Worm (Caenorhabditis elegans) whole organism, L3 larva: Measurements from ENCODE around the gene T08D10.4.

Experiments
- R02D3.7 ChIP-seq: fragments of 150-350 bp; optimal IDR thresholded peaks from 2 replicates; lab custom pipeline; 2014; ENCODE audit warnings: missing biosample characterization, missing genetic modification characterization
- ZK546.5 ChIP-seq: sonication (generic microtip); optimal IDR thresholded peaks from 2 replicates; lab custom pipeline; 2017; ENCODE audit warnings: missing biosample characterization, missing genetic modification characterization
- aly-2 ChIP-seq: fragments of 150-350 bp; optimal IDR thresholded peaks from 2 replicates; lab custom pipeline; 2014; ENCODE audit warnings: missing biosample characterization, missing genetic modification characterization
- ama-1 ChIP-seq: fragments of 150-350 bp; optimal IDR thresholded peaks from 2 replicates; lab custom pipeline; 2018
- ceh-82 ChIP-seq: fragments of 150-350 bp; optimal IDR thresholded peaks from 2 replicates; lab custom pipeline; 2014; ENCODE audit warnings: missing biosample characterization, missing genetic modification characterization
- ceh-9 ChIP-seq: sonication (generic microtip); optimal IDR thresholded peaks from 2 replicates; lab custom pipeline; 2018; ENCODE audit warnings: missing biosample characterization, missing genetic modification characterization
- daf-12 ChIP-seq: fragments of 150-350 bp; optimal IDR thresholded peaks from 2 replicates; lab custom pipeline; 2014; ENCODE audit warnings: missing biosample characterization, missing genetic modification reagents, missing genetic modification characterization
- egl-27 ChIP-seq: sonication (generic microtip); optimal IDR thresholded peaks from 4 replicates; lab custom pipeline; 2017; ENCODE audit warnings: missing biosample characterization, missing genetic modification reagents, missing genetic modification characterization
- egl-5 ChIP-seq: fragments of 150-350 bp; optimal IDR thresholded peaks from 2 replicates; lab custom pipeline; 2017; ENCODE audit warnings: missing biosample characterization, missing genetic modification reagents, missing genetic modification characterization, inconsistent platforms
- elt-2 ChIP-seq: sonication (generic microtip); optimal IDR thresholded peaks from 2 replicates; lab custom pipeline; 2016; ENCODE audit warnings: missing genetic modification reagents, mild to moderate bottlenecking, missing genetic modification characterization, missing compliant biosample characterization
- fos-1 ChIP-seq: fragments of 150-350 bp; optimal IDR thresholded peaks from 2 replicates; lab custom pipeline; 2014; ENCODE audit warnings: missing biosample characterization, missing genetic modification characterization
- hmg-11 ChIP-seq: sonication (generic microtip); optimal IDR thresholded peaks from 2 replicates; lab custom pipeline; 2016; ENCODE audit warnings: missing genetic modification characterization, missing compliant biosample characterization
- jun-1 ChIP-seq: fragments of 150-350 bp; optimal IDR thresholded peaks from 2 replicates; lab custom pipeline; 2014; ENCODE audit warnings: missing biosample characterization, missing genetic modification reagents, missing genetic modification characterization
- lin-15B ChIP-seq: fragments of 150-350 bp; optimal IDR thresholded peaks from 2 replicates; lab custom pipeline; 2014; ENCODE audit warnings: missing biosample characterization, missing genetic modification characterization
- lin-39 ChIP-seq: fragments of 150-350 bp; optimal IDR thresholded peaks from 2 replicates; lab custom pipeline; 2018; ENCODE audit warnings: missing biosample characterization, missing genetic modification reagents, missing genetic modification characterization
- lsy-12 ChIP-seq: sonication (generic microtip); optimal IDR thresholded peaks from 2 replicates; lab custom pipeline; 2016; ENCODE audit warnings: mild to moderate bottlenecking, missing genetic modification characterization, missing compliant biosample characterization
- mdl-1 ChIP-seq: fragments of 150-350 bp; optimal IDR thresholded peaks from 2 replicates; lab custom pipeline; 2014; ENCODE audit warnings: missing biosample characterization, missing genetic modification characterization
- mml-1 ChIP-seq: fragments of 150-350 bp; sonication (generic microtip); optimal IDR thresholded peaks from 3 replicates; lab custom pipeline; 2014; ENCODE audit warnings: missing biosample characterization, missing genetic modification characterization
- nfya-1 ChIP-seq: sonication (generic microtip); optimal IDR thresholded peaks from 2 replicates; lab custom pipeline; 2017; ENCODE audit warnings: missing genetic modification characterization, mild to moderate bottlenecking, missing compliant biosample characterization, antibody characterized with exemption, moderate library complexity; ENCODE audit not compliant: insufficient read depth
- nhr-11 ChIP-seq: fragments of 150-350 bp; optimal IDR thresholded peaks from 2 replicates; lab custom pipeline; 2014; ENCODE audit warnings: missing biosample characterization, missing genetic modification characterization
- nhr-12 ChIP-seq: fragments of 150-350 bp; optimal IDR thresholded peaks from 2 replicates; lab custom pipeline; 2014; ENCODE audit warnings: missing biosample characterization, missing genetic modification characterization
- nhr-23 ChIP-seq: fragments of 150-350 bp; optimal IDR thresholded peaks from 2 replicates; lab custom pipeline; 2014; ENCODE audit warnings: missing biosample characterization, missing genetic modification reagents, missing genetic modification characterization
- nhr-237 ChIP-seq: fragments of 150-350 bp; optimal IDR thresholded peaks from 2 replicates; lab custom pipeline; 2014; ENCODE audit warnings: missing biosample characterization, missing genetic modification characterization
- nhr-25 ChIP-seq: sonication (generic microtip); optimal IDR thresholded peaks from 2 replicates; lab custom pipeline; 2017; ENCODE audit warnings: missing biosample characterization, missing genetic modification characterization
- nhr-28 ChIP-seq: fragments of 150-350 bp; optimal IDR thresholded peaks from 2 replicates; lab custom pipeline; 2014; ENCODE audit warnings: missing biosample characterization, missing genetic modification characterization
- nhr-43 ChIP-seq: sonication (generic microtip); optimal IDR thresholded peaks from 2 replicates; lab custom pipeline; 2016; ENCODE audit warnings: mild to moderate bottlenecking, missing genetic modification characterization, missing compliant biosample characterization; ENCODE audit not compliant: poor library complexity, severe bottlenecking
- nhr-67 ChIP-seq: fragments of 150-350 bp; optimal IDR thresholded peaks from 2 replicates; lab custom pipeline; 2014; ENCODE audit warnings: missing biosample characterization, missing genetic modification characterization
- nhr-77 ChIP-seq: fragments of 150-350 bp; optimal IDR thresholded peaks from 2 replicates; lab custom pipeline; 2014; ENCODE audit warnings: missing biosample characterization, missing genetic modification characterization
- pha-4 ChIP-seq: fragments of 150-350 bp; optimal IDR thresholded peaks from 2 replicates; lab custom pipeline; 2014; ENCODE audit warnings: missing biosample characterization, missing genetic modification reagents, missing genetic modification characterization
- pqm-1 ChIP-seq: fragments of 150-350 bp; optimal IDR thresholded peaks from 2 replicates; lab custom pipeline; 2017; ENCODE audit warnings: missing biosample characterization, missing genetic modification characterization, inconsistent platforms
- sea-2 ChIP-seq: fragments of 150-350 bp; sonication (generic microtip); optimal IDR thresholded peaks from 4 replicates; lab custom pipeline; 2014; ENCODE audit warnings: missing biosample characterization, missing genetic modification reagents, missing genetic modification characterization
- snpc-4 ChIP-seq: fragments of 150-350 bp; optimal IDR thresholded peaks from 2 replicates; lab custom pipeline; 2014; ENCODE audit warnings: missing biosample characterization, missing genetic modification characterization
- tbx-2 ChIP-seq: sonication (generic microtip); optimal IDR thresholded peaks from 2 replicates; lab custom pipeline; 2016; ENCODE audit warnings: mild to moderate bottlenecking, missing genetic modification characterization, missing compliant biosample characterization
- unc-39 ChIP-seq: sonication (generic microtip); optimal IDR thresholded peaks from 4 replicates; lab custom pipeline; 2017; ENCODE audit warnings: missing biosample characterization, missing genetic modification characterization
- unc-62 ChIP-seq: fragments of 150-350 bp; sonication (generic microtip); optimal IDR thresholded peaks from 4 replicates; lab custom pipeline; 2014; ENCODE audit warnings: missing biosample characterization, missing genetic modification reagents, missing genetic modification characterization
- zag-1 ChIP-seq: fragments of 150-350 bp; optimal IDR thresholded peaks from 2 replicates; lab custom pipeline; 2014; ENCODE audit warnings: missing biosample characterization, missing genetic modification characterization
- ztf-11 ChIP-seq: fragments of 150-350 bp; optimal IDR thresholded peaks from 2 replicates; lab custom pipeline; 2014; ENCODE audit warnings: missing biosample characterization, missing genetic modification characterization
- ztf-4 ChIP-seq: fragments of 150-350 bp; optimal IDR thresholded peaks from 2 replicates; lab custom pipeline; 2014; ENCODE audit warnings: missing biosample characterization, missing genetic modification characterization

The T08D10.4 gene

ce11 chrX:11993327-11993726, 40.2 kb upstream of the T08D10.4 start:
- no peak for TF ChIP-seq nhr-12 (tag; lab: Kevin White, UChicago)
- peak; percentile 12 for TF ChIP-seq elt-2

ce11 chrX:11992778-11993177, 39.6 kb upstream of the T08D10.4 start:
- TF ChIP-seq nfya-1 (tag; lab: Kevin White, UChicago) (peak; percentile 47), nhr-25 (tag; lab: Kevin White, UChicago) (no peak), daf-12 (tag; lab: Kevin White, UChicago) (no peak)

- TF ChIP-seq hmg-11 (tag; lab: Kevin White, UChicago) (no peak), ceh-9 (tag; lab: Kevin White, UChicago) (no peak), jun-1 (no peak)
- TF ChIP-seq, all 47 proteins: peak for 0
These were observed 39.1 kb upstream of the T08D10.4 start for ce11 chrX:11992246-11992645.

- TF ChIP-seq fos-1 (no peak), nhr-11 (tag; lab: Kevin White, UChicago) (no peak)
These were observed 34.8 kb upstream of the T08D10.4 start, which contains the start of gene C49F5.6 for ce11 chrX:11987900-11988364. C49F5.6 (plus strand) TSS chrX:11988314.

- TF ChIP-seq nhr-43 (tag; lab: Kevin White, UChicago) (no peak), lin-39 (tag; lab: Kevin White, UChicago) (no peak)
These were observed 32.8 kb upstream of the T08D10.4 start, which contains the start of gene C49F5.5 for ce11 chrX:11985887-11986286. C49F5.5 (plus strand) TSS chrX:11986187.

ce11 chrX:11983576-11984061, 30.5 kb upstream of the T08D10.4 start, which contains the start of gene C49F5.3:
C49F5.3 (minus strand) TSS chrX:11983626.
- TF ChIP-seq nhr-28 (tag; lab: Kevin White, UChicago) (no peak), fos-1 (no peak)

ce11 chrX:11982065-11982464, 28.9 kb upstream of the T08D10.4 start, which contains the start of gene nhr-167:
nhr-167 (minus strand) TSS chrX:11982085.
- TF ChIP-seq ztf-11 (tag; lab: Kevin White, UChicago) (no peak), unc-62 (GFP tag; lab: Kevin White, UChicago) (no peak), ztf-4 (no peak), unc-39 (tag; lab: Kevin White, UChicago) (no peak), elt-2 (no peak), nhr-12 (tag; lab: Kevin White, UChicago) (no peak), nhr-237 (tag; lab: Kevin White, UChicago) (no peak), ceh-9 (tag; lab: Kevin White, UChicago) (no peak), lsy-12 (tag; lab: Kevin White, UChicago) (no peak), mdl-1 (tag; lab: Kevin White, UChicago) (no peak), snpc-4 (no peak), lin-15B (tag; lab: Kevin White, UChicago) (no peak), egl-5 (no peak), jun-1 (no peak), hmg-11 (tag; lab: Kevin White, UChicago) (no peak)

ce11 chrX:11974629-11975085, 21.5 kb upstream of the T08D10.4 start, which contains the start of gene set-6:
set-6 (minus strand) TSS chrX:11974679.
- TF ChIP-seq nhr-25 (tag; lab: Kevin White, UChicago) (peak; percentile 24), nhr-237 (tag; lab: Kevin White, UChicago) (no peak), lsy-12 (tag; lab: Kevin White, UChicago) (no peak), nhr-11 (tag; lab: Kevin White, UChicago) (no peak), nhr-23 (tag; lab: Kevin White, UChicago) (peak; percentile 19), ztf-4 (no peak), ZK546.5 (tag; lab: Kevin White, UChicago) (no peak), unc-62 (GFP tag; lab: Kevin White, UChicago) (no peak), R02D3.7 (tag; lab: Kevin White, UChicago) (no peak), nhr-67 (tag; lab: Kevin White, UChicago) (no peak), ama-1 (lab: Kevin White, UChicago) (no peak), nhr-77 (no peak), egl-27 (tag; lab: Kevin White, UChicago) (no peak), tbx-2 (tag; lab: Kevin White, UChicago) (no peak), pha-4 (tag; lab: Kevin White, UChicago) (no peak), ceh-9 (tag; lab: Kevin White, UChicago) (no peak), ceh-82 (tag; lab: Kevin White, UChicago) (no peak), mdl-1 (tag; lab: Kevin White, UChicago) (no peak), nhr-28 (tag; lab: Kevin White, UChicago) (no peak), daf-12 (tag; lab: Kevin White, UChicago) (no peak), sea-2 (GFP tag; lab: Kevin White, UChicago) (no peak), mml-1 (tag; lab: Kevin White, UChicago) (no peak), nhr-43 (tag; lab: Kevin White, UChicago) (no peak), pqm-1 (no peak), aly-2 (tag; lab: Kevin White, UChicago) (no peak), zag-1 (no peak)
